Fruit fly (Drosophila melanogaster) Kc167 (cell line): Measurements from ENCODE around the gene Grx3.

Source experiments
- Myc ChIP-seq: fragments of >200 bp; optimal IDR thresholded peaks from 2 replicates; lab custom pipeline; 2017; ENCODE audit warnings: missing external identifiers
- Sin3A ChIP-seq: fragments of >200 bp; optimal IDR thresholded peaks from 2 replicates; lab custom pipeline; 2018; ENCODE audit warnings: missing external identifiers
- h ChIP-seq: fragments of >200 bp; optimal IDR thresholded peaks from 3 replicates; lab custom pipeline; 2018; ENCODE audit warnings: missing external identifiers
- psq ChIP-seq: fragments of >200 bp; optimal IDR thresholded peaks from 2 replicates; lab custom pipeline; 2017; ENCODE audit warnings: missing external identifiers

DNA sequence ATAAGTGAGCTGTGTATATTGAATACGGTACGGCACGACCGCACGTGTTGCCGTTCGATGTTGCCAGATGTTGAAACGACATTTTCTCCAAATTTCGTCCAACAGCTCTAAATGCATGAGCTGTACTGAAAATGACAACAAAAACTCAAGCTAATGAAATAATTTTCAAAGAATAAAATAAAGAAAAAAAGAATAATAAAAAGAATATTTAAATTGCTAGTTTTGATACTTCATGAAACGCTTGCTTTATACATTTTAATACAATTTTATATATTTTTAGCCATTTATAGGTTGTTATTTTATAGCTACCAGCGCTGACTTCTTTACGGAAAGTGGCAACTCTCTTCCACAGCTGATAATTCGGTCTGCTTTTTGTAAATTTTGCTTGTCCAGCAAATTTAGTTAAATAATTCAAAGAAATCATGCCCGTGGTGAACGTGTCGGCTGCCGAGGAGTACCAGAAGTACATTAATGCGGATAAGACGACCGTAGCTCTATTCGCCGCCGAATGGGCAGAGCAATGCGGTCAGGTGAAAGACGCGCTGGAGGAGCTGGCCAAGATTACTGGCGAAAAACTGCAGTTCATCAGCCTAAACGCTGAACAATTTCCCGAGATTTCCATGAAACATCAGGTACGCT is at the start of gene Grx3, which contains the start of gene Nnp-1:
- no peak for TF ChIP-seq Myc
- no peak for TF ChIP-seq Sin3A (lab: Kevin White, UChicago)
- TF ChIP-seq h: no peak
- no peak for TF ChIP-seq psq (lab: Kevin White, UChicago)
